Fruit fly (Drosophila melanogaster): ENCODE results near the gene Tmf.
A peak's percentile ranks its signal among the peaks of the same experiment; 100 is the strongest.

The Tmf gene

DNA sequence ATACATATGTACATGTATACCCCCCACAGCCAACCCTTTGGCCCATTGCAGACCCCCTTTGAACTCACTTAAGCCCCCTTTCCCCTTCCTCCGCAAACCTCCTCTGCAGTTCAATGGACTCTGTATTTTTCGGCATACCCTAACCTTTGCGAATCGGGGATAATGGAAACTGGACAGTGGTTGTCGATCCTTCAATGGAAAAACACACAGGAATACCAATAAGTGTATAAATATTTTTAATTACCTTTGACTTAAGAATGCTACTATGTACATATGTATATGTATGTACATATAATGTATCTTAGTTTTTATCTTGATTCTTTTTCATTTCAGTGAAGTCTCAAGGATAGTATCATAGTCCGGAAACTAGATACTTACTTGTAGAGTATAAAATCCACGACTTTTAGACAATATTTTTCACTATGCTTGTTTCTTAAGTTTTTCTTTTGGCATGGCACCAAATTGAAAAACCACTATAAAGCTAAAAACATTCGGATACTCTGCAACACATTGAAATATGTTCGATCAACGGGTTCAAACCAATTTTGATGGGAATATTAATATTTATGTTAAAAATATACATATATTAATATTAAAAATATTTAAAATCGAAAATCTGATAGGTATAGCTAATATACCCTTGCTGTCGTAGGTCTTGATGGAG lies 12.3 kb downstream of the Tmf start (continued):
- peak; percentile 42 for TF ChIP-seq ewg (GFP tag; optimal IDR thresholded peaks at IDR 0.05)
- 0 out of 3 replicates have a peak, but pooled peaks have one; percentile 33 for TF ChIP-seq CG6175 (GFP tag; IDR thresholded peaks at IDR 0.05)

DNA sequence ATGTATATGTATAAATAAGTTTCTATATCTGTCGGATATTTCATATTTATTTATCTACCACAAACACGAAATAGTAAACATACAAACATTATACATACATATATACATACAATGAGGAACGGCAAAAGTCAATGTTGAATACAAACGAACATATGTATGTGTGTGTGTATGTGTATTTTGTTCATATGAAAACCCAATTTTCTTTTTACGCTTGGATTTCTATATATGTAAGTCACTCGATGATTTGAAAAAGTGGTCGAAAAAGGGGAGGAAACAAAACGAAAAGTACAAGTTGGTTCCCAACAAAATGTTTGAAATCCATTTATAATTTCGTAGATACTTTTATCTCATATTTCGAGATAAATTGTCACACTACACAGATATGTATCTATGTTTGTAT lies 13.1 kb downstream of the Tmf start:
- TF ChIP-seq pros (GFP tag; optimal IDR thresholded peaks at IDR 0.05) (peak; percentile 17), tll (GFP tag; optimal IDR thresholded peaks at IDR 0.05) (peak in 1 of 2 experiments; percentile 74), cg (GFP tag; optimal IDR thresholded peaks at IDR 0.05) (peak; percentile 73), CkIIα-i1 (GFP tag; IDR thresholded peaks at IDR 0.05) (no peak), Sry-δ (GFP tag; optimal IDR thresholded peaks at IDR 0.05) (no peak), her (GFP tag; optimal IDR thresholded peaks at IDR 0.05) (no peak)

DNA sequence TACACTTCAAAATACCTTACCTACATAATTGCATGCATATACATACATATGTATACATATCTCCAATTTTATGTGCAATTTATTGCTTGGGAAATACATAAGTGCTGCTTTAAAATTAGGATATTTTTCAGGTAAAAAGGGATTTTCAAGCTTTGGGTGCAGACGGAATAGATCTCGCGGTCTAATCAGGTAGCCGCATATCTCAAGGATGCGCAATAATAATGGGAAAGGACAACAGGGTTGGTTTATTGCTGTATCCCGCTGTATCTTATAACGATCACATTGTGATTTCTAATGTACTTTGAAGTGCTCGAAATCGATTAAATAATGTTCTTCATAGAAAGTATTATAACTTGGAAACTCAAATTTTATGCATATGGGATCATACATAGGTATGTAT lies 13.6 kb downstream of the Tmf start:
- TF ChIP-seq CG11504 (tag; optimal IDR thresholded peaks at IDR 0.05) (no peak), kay (GFP tag; optimal IDR thresholded peaks at IDR 0.05) (no peak), ash1 (GFP tag; optimal IDR thresholded peaks at IDR 0.05) (peak; percentile 37), lbe (GFP tag; optimal IDR thresholded peaks at IDR 0.05) (no peak), wdn (GFP tag; IDR thresholded peaks at IDR 0.05) (no peak), gsb (GFP tag; IDR thresholded peaks at IDR 0.05) (no peak), CG15479 (GFP tag; optimal IDR thresholded peaks at IDR 0.05) (peak; percentile 86), cad (GFP tag; optimal IDR thresholded peaks at IDR 0.05) (peak; percentile 51), CG34376 (GFP tag; optimal IDR thresholded peaks at IDR 0.05) (peak; percentile 12), pros (GFP tag; optimal IDR thresholded peaks at IDR 0.05) (peak; percentile 34), CG1603 (tag; optimal IDR thresholded peaks at IDR 0.05) (peak; percentile 3), zen (tag; optimal IDR thresholded peaks at IDR 0.05) (peak; percentile 41), sens (GFP tag) (peak; percentile 75)

DNA sequence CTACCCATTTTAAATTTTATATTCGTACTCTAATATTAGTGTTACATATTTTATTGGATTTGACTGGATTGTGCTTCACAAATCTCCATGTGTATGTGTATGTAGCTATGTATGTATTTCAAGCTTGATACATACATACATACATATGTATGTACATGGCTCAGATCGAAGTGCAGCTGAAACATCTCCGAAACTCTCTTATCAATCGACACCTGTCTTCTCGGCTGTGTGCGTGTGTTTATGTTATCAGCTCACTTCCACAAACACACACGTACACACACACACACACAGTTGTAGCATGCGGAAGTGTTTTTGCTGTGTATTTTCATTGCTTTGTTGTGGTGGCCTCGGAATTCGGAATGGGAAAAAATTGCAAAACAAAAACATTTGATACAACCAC lies 15.1 kb downstream of the Tmf start:
- no peak for TF ChIP-seq jumu (GFP tag; optimal IDR thresholded peaks at IDR 0.05)
- peak; percentile 14; the same call in 1 of the 2 replicates for TF ChIP-seq aop (GFP tag; IDR thresholded peaks at IDR 0.05)
- TF ChIP-seq br (optimal IDR thresholded peaks at IDR 0.05), result no peak
- peak; percentile 65 for TF ChIP-seq cg (GFP tag; optimal IDR thresholded peaks at IDR 0.05)
- no peak for TF ChIP-seq CG2116 (GFP tag; optimal IDR thresholded peaks at IDR 0.05)

DNA sequence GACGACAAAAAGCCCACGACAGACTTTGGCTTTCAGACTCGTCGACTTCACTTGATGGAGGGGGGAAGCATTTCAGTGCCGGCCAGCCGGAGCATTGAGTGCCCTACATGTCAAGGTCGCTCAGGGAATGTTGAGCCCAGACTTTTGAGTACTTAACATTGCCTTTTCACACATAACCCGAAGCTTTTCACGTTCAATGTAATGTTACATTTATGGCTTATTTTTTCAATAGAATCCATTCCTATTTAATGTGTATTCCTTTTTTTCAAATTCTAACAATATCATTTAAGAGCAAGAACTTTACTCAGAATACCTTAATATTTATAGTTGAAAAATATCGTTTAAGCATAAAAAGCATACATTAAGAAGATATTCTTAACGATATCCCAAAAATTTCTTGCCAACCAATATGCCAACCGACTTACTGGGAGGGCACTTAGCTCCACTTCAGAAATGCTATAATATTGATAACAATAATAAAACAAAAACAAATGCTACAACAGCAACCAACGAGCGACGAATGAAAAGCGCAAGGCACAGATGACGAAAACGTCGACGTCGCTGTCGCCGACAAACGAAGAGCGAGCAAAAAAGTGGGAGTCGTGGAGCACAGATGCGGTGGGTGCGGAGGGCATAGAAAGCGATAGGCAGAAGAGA lies 15.7 kb downstream of the Tmf start:
- TF ChIP-seq Dip3 (GFP tag; optimal IDR thresholded peaks at IDR 0.05) (peak; percentile 82), sug (tag; optimal IDR thresholded peaks at IDR 0.05) (peak; percentile 25), CG17568 (GFP tag; optimal IDR thresholded peaks at IDR 0.05) (no peak), CG10565 (GFP tag; optimal IDR thresholded peaks at IDR 0.05) (no peak), ato (GFP tag; IDR thresholded peaks at IDR 0.05; ENCODE audit: partially characterized antibody) (no peak), ash1 (GFP tag; optimal IDR thresholded peaks at IDR 0.05) (no peak), disco-r (GFP tag; optimal IDR thresholded peaks at IDR 0.05) (no peak), Hr78 (GFP tag; optimal IDR thresholded peaks at IDR 0.05) (no peak), CG8290 (GFP tag; optimal IDR thresholded peaks at IDR 0.05) (peak; percentile 14), CG8290 (tag; optimal IDR thresholded peaks at IDR 0.05) (peak in 1 of 2 experiments; percentile 43), en (GFP tag; optimal IDR thresholded peaks at IDR 0.05) (peak; percentile 80), so (GFP tag; IDR thresholded peaks at IDR 0.05) (0 out of 3 replicates have a peak, but pooled peaks have one; percentile 30), CkIIα-i1 (GFP tag; IDR thresholded peaks at IDR 0.05) (0 out of 2 replicates have a peak, but pooled peaks have one; percentile 46), sim (GFP tag; IDR thresholded peaks at IDR 0.05) (0 out of 2 replicates have a peak, but pooled peaks have one; percentile 5), klu (GFP tag; IDR thresholded peaks at IDR 0.05) (peak; percentile 65), CG5180 (GFP tag; optimal IDR thresholded peaks at IDR 0.05) (peak; percentile 64), CG11695 (GFP tag; IDR thresholded peaks at IDR 0.05) (peak; percentile 71), lov (optimal IDR thresholded peaks at IDR 0.05) (no peak), lov (GFP tag; IDR thresholded peaks at IDR 0.05) (0 out of 3 replicates have a peak, but pooled peaks have one; percentile 37), CG17802 (tag; optimal IDR thresholded peaks at IDR 0.05) (no peak), CG34376 (GFP tag; optimal IDR thresholded peaks at IDR 0.05) (peak; percentile 76), CG11247 (GFP tag; IDR thresholded peaks at IDR 0.05) (peak; percentile 64)

Data from whole organism, embryonic.